Fruit fly (Drosophila melanogaster) Kc167 (cell line): ENCODE data around the gene CG31780.

Experiments used
- Myc ChIP-seq: fragments of >200 bp; optimal IDR thresholded peaks from 2 replicates; lab custom pipeline; 2017; ENCODE audit warnings: missing external identifiers
- Sin3A ChIP-seq: fragments of >200 bp; optimal IDR thresholded peaks from 2 replicates; lab custom pipeline; 2018; ENCODE audit warnings: missing external identifiers
- h ChIP-seq: fragments of >200 bp; optimal IDR thresholded peaks from 3 replicates; lab custom pipeline; 2018; ENCODE audit warnings: missing external identifiers
- insv ChIP-seq: fragments of >200 bp; optimal IDR thresholded peaks from 3 replicates; lab custom pipeline; 2018; ENCODE audit warnings: missing external identifiers
- psq ChIP-seq: fragments of >200 bp; optimal IDR thresholded peaks from 2 replicates; lab custom pipeline; 2017; ENCODE audit warnings: missing external identifiers
- ttk ChIP-seq: sonication (Bioruptor generic); optimal IDR thresholded peaks from 2 replicates; lab custom pipeline; 2017; ENCODE audit warnings: missing external identifiers

dm6 chr2L:15742976-15743375, 47.1 kb downstream of the CG31780 start:
- TF ChIP-seq Myc (lab: Kevin White, UChicago): no peak
- no peak for TF ChIP-seq psq (lab: Kevin White, UChicago)
- no peak for TF ChIP-seq insv
- no peak for TF ChIP-seq h (lab: Kevin White, UChicago)
- TF ChIP-seq ttk (lab: Kevin White, UChicago): no peak
- TF ChIP-seq Sin3A (lab: Kevin White, UChicago): no peak
